Fruit fly (Drosophila melanogaster) whole organism, embryonic: ENCODE measurements around the gene CG5382.

Experiments
- BEAF-32 ChIP-seq: fragments of 200-800 bp; sonication (Bioruptor generic); optimal IDR thresholded peaks from 3 replicates; lab custom pipeline; 2017; ENCODE audit warnings: missing biosample characterization, missing genetic modification characterization, mild to moderate bottlenecking, moderate library complexity, missing genetic modification reagents
- Bdp1 ChIP-seq: fragments of 200-800 bp; sonication (Bioruptor generic); optimal IDR thresholded peaks from 3 replicates; lab custom pipeline; 2016; ENCODE audit warnings: missing biosample characterization, missing genetic modification characterization
- CG1024 ChIP-seq: fragments of 200-800 bp; sonication (Bioruptor generic); IDR thresholded peaks from 2 replicates; pipeline ENCODE4 v1.3.6; 2022; ENCODE audit warnings: missing biosample characterization, missing genetic modification characterization
- CG10462 ChIP-seq: fragments of 200-800 bp; sonication (Bioruptor generic); optimal IDR thresholded peaks from 2 replicates; lab custom pipeline; 2016; ENCODE audit warnings: missing biosample characterization, missing genetic modification characterization
- CG11560 ChIP-seq: fragments of 200-800 bp; sonication (Bioruptor generic); IDR thresholded peaks from 3 replicates; pipeline ENCODE4 v1.3.6; 2022; ENCODE audit warnings: missing biosample characterization, missing genetic modification characterization
- CG11723 ChIP-seq: fragments of 200-800 bp; sonication (Bioruptor generic); optimal IDR thresholded peaks from 2 replicates; lab custom pipeline; 2017; ENCODE audit warnings: missing biosample characterization, mild to moderate bottlenecking, missing genetic modification characterization
- CG15269 ChIP-seq: fragments of 200-800 bp; sonication (Bioruptor generic); optimal IDR thresholded peaks from 2 replicates; lab custom pipeline; 2018; ENCODE audit warnings: missing biosample characterization, mild to moderate bottlenecking, missing genetic modification characterization, moderate library complexity
- CG17829 ChIP-seq: fragments of 200-800 bp; optimal IDR thresholded peaks from 2 replicates; lab custom pipeline; 2019; ENCODE audit warnings: missing biosample characterization, mild to moderate bottlenecking, missing genetic modification characterization, moderate library complexity
- CG31388 ChIP-seq: fragments of 200-800 bp; sonication (Bioruptor generic); optimal IDR thresholded peaks from 2 replicates; lab custom pipeline; 2016; ENCODE audit warnings: missing biosample characterization, missing genetic modification characterization
- CG3163 ChIP-seq: fragments of 200-800 bp; sonication (Bioruptor generic); optimal IDR thresholded peaks from 3 replicates; lab custom pipeline; 2016; ENCODE audit warnings: missing biosample characterization, missing genetic modification characterization
- CG33557 ChIP-seq: fragments of 200-800 bp; sonication (Bioruptor generic); optimal IDR thresholded peaks from 2 replicates; lab custom pipeline; 2019; ENCODE audit warnings: missing biosample characterization, mild to moderate bottlenecking, missing genetic modification characterization, moderate library complexity
- CG3995 ChIP-seq: fragments of 200-800 bp; sonication (Bioruptor generic); optimal IDR thresholded peaks from 3 replicates; lab custom pipeline; 2016; ENCODE audit warnings: missing biosample characterization, missing genetic modification characterization
- CG6683 ChIP-seq: fragments of 200-800 bp; sonication (Bioruptor generic); optimal IDR thresholded peaks from 2 replicates; lab custom pipeline; 2017; ENCODE audit warnings: missing biosample characterization, mild to moderate bottlenecking, missing genetic modification characterization, missing genetic modification reagents
- CG7357 ChIP-seq: fragments of 200-800 bp; sonication (Bioruptor generic); IDR thresholded peaks from 3 replicates; pipeline ENCODE4 v1.3.6; 2022; ENCODE audit warnings: missing biosample characterization, missing genetic modification characterization
- CG7745 ChIP-seq: fragments of 200-800 bp; sonication (Bioruptor generic); optimal IDR thresholded peaks from 2 replicates; lab custom pipeline; 2018; ENCODE audit warnings: missing biosample characterization, mild to moderate bottlenecking, missing genetic modification characterization, moderate library complexity
- CG8089 ChIP-seq: fragments of 200-800 bp; sonication (Bioruptor generic); optimal IDR thresholded peaks from 3 replicates; lab custom pipeline; 2016; ENCODE audit warnings: missing biosample characterization, missing genetic modification characterization
- CG8478 ChIP-seq: fragments of >200 bp; optimal IDR thresholded peaks from 2 replicates; lab custom pipeline; 2018
- CG9817 ChIP-seq: fragments of 200-800 bp; sonication (Bioruptor generic); optimal IDR thresholded peaks from 2 replicates; lab custom pipeline; 2018; ENCODE audit warnings: missing biosample characterization, mild to moderate bottlenecking, missing genetic modification characterization, moderate library complexity
- D ChIP-seq, 2 experiments: fragments of 200-800 bp in 1 of 2; fragments of >200 bp in 1 of 2; sonication (Bioruptor generic) in 1 of 2; optimal IDR thresholded peaks; 2 replicates in 1 of 2; 3 replicates in 1 of 2; lab custom pipeline; 2017; ENCODE audit warnings: mild to moderate bottlenecking in 1 of 2, missing biosample characterization in 1 of 2, missing genetic modification characterization in 1 of 2, missing genetic modification reagents in 1 of 2
- Dbx ChIP-seq: fragments of 200-800 bp; sonication (Bioruptor generic); IDR thresholded peaks from 3 replicates; pipeline ENCODE4 v1.3.6; 2022; ENCODE audit warnings: missing biosample characterization, missing genetic modification characterization
- Drgx ChIP-seq: fragments of 200-800 bp; sonication (Bioruptor generic); IDR thresholded peaks from 2 replicates; pipeline ENCODE4 v1.3.6; 2022; ENCODE audit warnings: missing biosample characterization, missing genetic modification characterization
- HmgZ ChIP-seq: fragments of 200-800 bp; sonication (Bioruptor generic); optimal IDR thresholded peaks from 2 replicates; lab custom pipeline; 2018; ENCODE audit warnings: missing biosample characterization, mild to moderate bottlenecking, missing genetic modification characterization
- Hmx ChIP-seq: fragments of 200-800 bp; sonication (Bioruptor generic); optimal IDR thresholded peaks from 2 replicates; lab custom pipeline; 2016; ENCODE audit warnings: missing biosample characterization, missing genetic modification characterization
- Hr3 ChIP-seq: fragments of 200-800 bp; sonication (Bioruptor generic); optimal IDR thresholded peaks from 3 replicates; lab custom pipeline; 2016; ENCODE audit warnings: missing biosample characterization, missing genetic modification characterization
- Mes4 ChIP-seq: fragments of 200-800 bp; sonication (Bioruptor generic); optimal IDR thresholded peaks from 2 replicates; lab custom pipeline; 2016; ENCODE audit warnings: missing biosample characterization, missing genetic modification characterization
- Neu2 ChIP-seq: fragments of 200-800 bp; sonication (Bioruptor generic); optimal IDR thresholded peaks from 3 replicates; lab custom pipeline; 2016; ENCODE audit warnings: missing biosample characterization, missing genetic modification characterization, borderline replicate concordance
- Ravus ChIP-seq: fragments of 200-800 bp; sonication (Bioruptor generic); IDR thresholded peaks from 2 replicates; pipeline ENCODE4 v1.3.6; 2022; ENCODE audit warnings: missing biosample characterization, missing genetic modification characterization
- Rfx ChIP-seq: fragments of 200-800 bp; sonication (Bioruptor generic); IDR thresholded peaks from 2 replicates; pipeline ENCODE4 v1.3.6; 2022; ENCODE audit warnings: missing biosample characterization, missing genetic modification characterization
- Stat92E ChIP-seq, 3 experiments: fragments of >200 bp in 2 of 3; fragments of 200-800 bp in 1 of 3; sonication (Bioruptor generic) in 1 of 3; optimal IDR thresholded peaks; 2 replicates each; lab custom pipeline; 2017 to 2019; ENCODE audit warnings: missing biosample characterization in 3 of 3, missing genetic modification characterization in 3 of 3, mild to moderate bottlenecking in 1 of 3, moderate library complexity in 1 of 3
- TFAM ChIP-seq: fragments of 200-800 bp; sonication (Bioruptor generic); optimal IDR thresholded peaks from 2 replicates; lab custom pipeline; 2017; ENCODE audit warnings: missing biosample characterization, missing genetic modification characterization, inconsistent platforms
- Xrp1 ChIP-seq: fragments of 200-800 bp; sonication (Bioruptor generic); IDR thresholded peaks from 2 replicates; pipeline ENCODE4 v1.3.6; 2022; ENCODE audit warnings: missing biosample characterization, missing genetic modification characterization
- ci ChIP-seq: fragments of 200-800 bp; sonication (Bioruptor generic); IDR thresholded peaks from 3 replicates; pipeline ENCODE4 v1.3.6; 2022; ENCODE audit warnings: missing biosample characterization, missing genetic modification characterization
- cwo ChIP-seq: fragments of 200-800 bp; sonication (Bioruptor generic); optimal IDR thresholded peaks from 3 replicates; lab custom pipeline; 2017; ENCODE audit warnings: missing biosample characterization, missing genetic modification characterization, mild to moderate bottlenecking, moderate library complexity, missing genetic modification reagents
- gce ChIP-seq: fragments of 200-800 bp; sonication (Bioruptor generic); IDR thresholded peaks from 3 replicates; pipeline ENCODE4 v1.3.6; 2022; ENCODE audit warnings: missing biosample characterization, missing genetic modification characterization
- gcm2 ChIP-seq: fragments of 200-800 bp; sonication (Bioruptor generic); optimal IDR thresholded peaks from 2 replicates; lab custom pipeline; 2016; ENCODE audit warnings: missing biosample characterization, missing genetic modification characterization
- grau ChIP-seq: fragments of 200-800 bp; optimal IDR thresholded peaks from 3 replicates; lab custom pipeline; 2019; ENCODE audit warnings: missing biosample characterization, mild to moderate bottlenecking, missing genetic modification characterization, moderate library complexity
- ham ChIP-seq: fragments of 200-800 bp; sonication (Bioruptor generic); IDR thresholded peaks from 2 replicates; pipeline ENCODE4 v1.3.6; 2022; ENCODE audit warnings: missing biosample characterization, missing genetic modification characterization
- hb ChIP-seq: fragments of 200-800 bp; sonication (Bioruptor generic); IDR thresholded peaks from 3 replicates; pipeline ENCODE4 v1.3.6; 2022; ENCODE audit warnings: missing biosample characterization, missing genetic modification characterization; ENCODE audit not compliant: partially characterized antibody
- insv ChIP-seq, 2 experiments: fragments of 200-800 bp; sonication (Bioruptor generic); optimal IDR thresholded peaks; 3 replicates each; lab custom pipeline; 2016 to 2018; ENCODE audit warnings: missing biosample characterization in 2 of 2, missing genetic modification characterization in 2 of 2
- kay ChIP-seq: fragments of 200-800 bp; sonication (Bioruptor generic); optimal IDR thresholded peaks from 2 replicates; lab custom pipeline; 2016; ENCODE audit warnings: missing biosample characterization, missing genetic modification characterization
- ken ChIP-seq: fragments of 200-800 bp; sonication (Bioruptor generic); IDR thresholded peaks from 3 replicates; pipeline ENCODE4 v1.3.6; 2022; ENCODE audit warnings: missing biosample characterization, missing genetic modification characterization
- p53 ChIP-seq: fragments of 200-800 bp; sonication (Bioruptor generic); optimal IDR thresholded peaks from 2 replicates; lab custom pipeline; 2016; ENCODE audit warnings: missing biosample characterization, missing genetic modification characterization
- pan ChIP-seq, 4 experiments: fragments of >200 bp in 3 of 4; fragments of 200-800 bp in 1 of 4; sonication (Bioruptor generic) in 1 of 4; optimal IDR thresholded peaks in 3 of 4; IDR thresholded peaks in 1 of 4; 2 replicates each; pipeline versions ENCODE4 v1.3.6 to Lab custom; 2017 to 2022; ENCODE audit warnings: missing biosample characterization in 2 of 4, missing genetic modification characterization in 2 of 4, mixed read lengths in 1 of 4
- pnt ChIP-seq: fragments of 200-800 bp; sonication (Bioruptor generic); optimal IDR thresholded peaks from 3 replicates; lab custom pipeline; 2016; ENCODE audit warnings: missing biosample characterization, missing genetic modification characterization
- prd ChIP-seq, 3 experiments: fragments of >200 bp in 2 of 3; fragments of 200-800 bp in 1 of 3; sonication (Bioruptor generic) in 1 of 3; optimal IDR thresholded peaks in 2 of 3; IDR thresholded peaks in 1 of 3; 2 replicates in 2 of 3; 3 replicates in 1 of 3; pipeline versions ENCODE4 v1.3.6 to Lab custom; 2017 to 2022; ENCODE audit warnings: missing biosample characterization in 1 of 3, missing genetic modification characterization in 1 of 3
- row ChIP-seq: fragments of 200-800 bp; sonication (Bioruptor generic); IDR thresholded peaks from 3 replicates; pipeline ENCODE4 v1.3.6; 2022; ENCODE audit warnings: missing biosample characterization, missing genetic modification characterization
- sd ChIP-seq: fragments of 200-800 bp; sonication (Bioruptor generic); optimal IDR thresholded peaks from 3 replicates; lab custom pipeline; 2018; ENCODE audit warnings: missing biosample characterization, mild to moderate bottlenecking, missing genetic modification characterization, moderate library complexity
- sisA ChIP-seq: fragments of 200-800 bp; sonication (Bioruptor generic); IDR thresholded peaks from 2 replicates; pipeline ENCODE4 v1.3.6; 2022; ENCODE audit warnings: missing biosample characterization, missing genetic modification characterization
- tup ChIP-seq: fragments of 200-800 bp; sonication (Bioruptor generic); optimal IDR thresholded peaks from 2 replicates; lab custom pipeline; 2016; ENCODE audit warnings: missing biosample characterization, mild to moderate bottlenecking, missing genetic modification characterization, moderate library complexity

The CG5382 gene

dm6 chr3R:22358810-22359209 is 7.0 kb downstream of the CG5382 start (continued):
- TF ChIP-seq Hmx (no peak), CG17829 (tag; lab: Kevin White, UChicago) (peak; percentile 78), CG11560 (tag; lab: Robert Waterston, UW) (0 out of 3 replicates have a peak, but pooled peaks have one; percentile 39), Stat92E (GFP tag; optimal IDR thresholded peaks at IDR 0.05; lab: Kevin White, UChicago) (peak in 1 of 3 experiments; percentile 15), Rfx (GFP tag; lab: Robert Waterston, UW) (peak; percentile 69), tup (peak; percentile 67), CG6683 (GFP tag; lab: Kevin White, UChicago) (peak; percentile 38), D (optimal IDR thresholded peaks at IDR 0.05; lab: Kevin White, UChicago) (no peak), D (GFP tag; optimal IDR thresholded peaks at IDR 0.05; lab: Kevin White, UChicago) (peak; percentile 82), sd (peak; percentile 20), gcm2 (GFP tag; lab: Kevin White, UChicago) (peak; percentile 32), kay (GFP tag; lab: Kevin White, UChicago) (no peak), CG8478 (lab: Kevin White, UChicago) (no peak), gce (GFP tag; lab: Robert Waterston, UW) (peak; percentile 23; the same call in 1 of the 3 replicates), CG15269 (tag; lab: Kevin White, UChicago) (peak; percentile 56), HmgZ (tag; lab: Kevin White, UChicago) (peak; percentile 33), Drgx (peak; percentile 91), Xrp1 (GFP tag; lab: Robert Waterston, UW) (peak; percentile 88), ham (GFP tag; lab: Robert Waterston, UW) (no peak), prd (optimal IDR thresholded peaks at IDR 0.05; lab: Kevin White, UChicago) (no peak), prd (GFP tag; IDR thresholded peaks at IDR 0.05; lab: Robert Waterston, UW) (peak; percentile 79), hb (GFP tag; lab: Robert Waterston, UW) (no peak), pan (optimal IDR thresholded peaks at IDR 0.05; lab: Kevin White, UChicago) (no peak), pan (GFP tag; optimal IDR thresholded peaks at IDR 0.05 in 1 of 2, IDR thresholded peaks at IDR 0.05 in 1 of 2) (peak in 1 of 2 experiments; percentile 85), Neu2 (GFP tag; lab: Kevin White, UChicago) (no peak), CG3995 (GFP tag; lab: Kevin White, UChicago) (no peak), CG7357 (GFP tag; lab: Robert Waterston, UW) (peak; percentile 35; the same call in 1 of the 3 replicates), BEAF-32 (no peak), Dbx (0 out of 3 replicates have a peak, but pooled peaks have one; percentile 25), CG3163 (GFP tag; lab: Kevin White, UChicago) (no peak), pnt (peak; percentile 36), p53 (GFP tag; lab: Kevin White, UChicago) (no peak), Ravus (GFP tag; lab: Robert Waterston, UW) (no peak; the same call in 1 of the 2 replicates), CG11723 (GFP tag; lab: Kevin White, UChicago) (peak; percentile 47), CG7745 (tag; lab: Kevin White, UChicago) (peak; percentile 60), row (peak; percentile 67; the same call in 2 of the 3 replicates), Bdp1 (peak; percentile 75), cwo (GFP tag; lab: Kevin White, UChicago) (peak; percentile 54), TFAM (GFP tag; lab: Kevin White, UChicago) (peak; percentile 17), insv (GFP tag; optimal IDR thresholded peaks at IDR 0.05; lab: Kevin White, UChicago) (no peak), CG33557 (peak; percentile 86), ken (GFP tag; lab: Robert Waterston, UW) (peak; percentile 59; the same call in 2 of the 3 replicates), Hr3 (GFP tag; lab: Kevin White, UChicago) (peak; percentile 55), CG1024 (GFP tag; lab: Robert Waterston, UW) (peak; percentile 39; the same call in 1 of the 2 replicates), Mes4 (peak; percentile 62), CG10462 (GFP tag; lab: Kevin White, UChicago) (peak; percentile 66), CG9817 (tag; lab: Kevin White, UChicago) (no peak), CG8089 (peak; percentile 59), ci (GFP tag; lab: Robert Waterston, UW) (peak; percentile 82), grau (peak; percentile 58), sisA (GFP tag; lab: Robert Waterston, UW) (peak; percentile 46; the same call in 1 of the 2 replicates), CG31388 (peak; percentile 13)
